Fruit fly (Drosophila melanogaster) whole organism, embryonic: ENCODE measurements around the gene Cyp4d1.

ENCODE experiments used
- Ada2b ChIP-seq: fragments of 200-800 bp; sonication (Bioruptor generic); IDR thresholded peaks from 2 replicates; pipeline ENCODE4 v1.3.6; 2022; ENCODE audit warnings: missing biosample characterization, missing genetic modification characterization
- Asciz ChIP-seq: fragments of 200-800 bp; sonication (Bioruptor generic); optimal IDR thresholded peaks from 2 replicates; lab custom pipeline; 2017; ENCODE audit warnings: missing biosample characterization, mild to moderate bottlenecking, missing genetic modification characterization, missing genetic modification reagents
- CG10274 ChIP-seq: fragments of 200-800 bp; sonication (Bioruptor generic); optimal IDR thresholded peaks from 3 replicates; lab custom pipeline; 2017; ENCODE audit warnings: missing biosample characterization, mild to moderate bottlenecking, missing genetic modification characterization
- CG10543 ChIP-seq: fragments of 200-800 bp; sonication (Bioruptor generic); optimal IDR thresholded peaks from 3 replicates; lab custom pipeline; 2017; ENCODE audit warnings: missing biosample characterization, mild to moderate bottlenecking, missing genetic modification characterization, moderate library complexity
- CG11093 ChIP-seq: fragments of 200-800 bp; sonication (Bioruptor generic); IDR thresholded peaks from 3 replicates; pipeline ENCODE4 v1.3.6; 2022; ENCODE audit warnings: missing biosample characterization, missing genetic modification characterization
- CG11504 ChIP-seq: fragments of 200-800 bp; sonication (Bioruptor generic); optimal IDR thresholded peaks from 3 replicates; lab custom pipeline; 2019; ENCODE audit warnings: missing biosample characterization, mild to moderate bottlenecking, missing genetic modification characterization, moderate library complexity
- CG11560 ChIP-seq: fragments of 200-800 bp; sonication (Bioruptor generic); IDR thresholded peaks from 3 replicates; pipeline ENCODE4 v1.3.6; 2022; ENCODE audit warnings: missing biosample characterization, missing genetic modification characterization
- CG12299 ChIP-seq: fragments of 200-800 bp; sonication (Bioruptor generic); optimal IDR thresholded peaks from 2 replicates; lab custom pipeline; 2018; ENCODE audit warnings: missing biosample characterization, mild to moderate bottlenecking, missing genetic modification characterization
- CG12659 ChIP-seq: fragments of 200-800 bp; sonication (Bioruptor generic); optimal IDR thresholded peaks from 3 replicates; lab custom pipeline; 2017; ENCODE audit warnings: mild to moderate bottlenecking, missing biosample characterization, missing genetic modification reagents, missing genetic modification characterization
- CG13123 ChIP-seq: fragments of 200-800 bp; sonication (Bioruptor generic); optimal IDR thresholded peaks from 2 replicates; lab custom pipeline; 2016; ENCODE audit warnings: missing biosample characterization, missing genetic modification characterization
- CG1603 ChIP-seq: fragments of 200-800 bp; sonication (Bioruptor generic); optimal IDR thresholded peaks from 2 replicates; lab custom pipeline; 2019; ENCODE audit warnings: missing biosample characterization, mild to moderate bottlenecking, missing genetic modification characterization, moderate library complexity
- CG17186 ChIP-seq: fragments of 200-800 bp; sonication (Bioruptor generic); optimal IDR thresholded peaks from 3 replicates; lab custom pipeline; 2017; ENCODE audit warnings: missing biosample characterization, missing genetic modification reagents, missing genetic modification characterization
- CG17385 ChIP-seq: fragments of 200-800 bp; sonication (Bioruptor generic); optimal IDR thresholded peaks from 3 replicates; lab custom pipeline; 2018; ENCODE audit warnings: missing biosample characterization, mild to moderate bottlenecking, missing genetic modification characterization
- CG2202 ChIP-seq: fragments of 200-800 bp; sonication (Bioruptor generic); optimal IDR thresholded peaks from 2 replicates; lab custom pipeline; 2018; ENCODE audit warnings: missing biosample characterization, mild to moderate bottlenecking, missing genetic modification characterization
- CG31224 ChIP-seq: fragments of 200-800 bp; sonication (Bioruptor generic); IDR thresholded peaks from 2 replicates; pipeline ENCODE4 v1.3.6; 2022; ENCODE audit warnings: missing biosample characterization, missing genetic modification characterization
- CG3163 ChIP-seq: fragments of 200-800 bp; sonication (Bioruptor generic); optimal IDR thresholded peaks from 3 replicates; lab custom pipeline; 2016; ENCODE audit warnings: missing biosample characterization, missing genetic modification characterization
- CG33213 ChIP-seq: fragments of 200-800 bp; sonication (Bioruptor generic); optimal IDR thresholded peaks from 3 replicates; lab custom pipeline; 2016; ENCODE audit warnings: missing biosample characterization, missing genetic modification characterization
- CG34376 ChIP-seq: fragments of 200-800 bp; sonication (Bioruptor generic); optimal IDR thresholded peaks from 2 replicates; lab custom pipeline; 2018; ENCODE audit warnings: missing biosample characterization, mild to moderate bottlenecking, missing genetic modification characterization
- CG3838 ChIP-seq: fragments of 200-800 bp; sonication (Bioruptor generic); optimal IDR thresholded peaks from 3 replicates; lab custom pipeline; 2016; ENCODE audit warnings: missing biosample characterization, missing genetic modification characterization
- CG4282 ChIP-seq: fragments of 200-800 bp; sonication (Bioruptor generic); optimal IDR thresholded peaks from 2 replicates; lab custom pipeline; 2016; ENCODE audit warnings: missing biosample characterization, missing genetic modification characterization
- CG4730 ChIP-seq: fragments of 200-800 bp; sonication (Bioruptor generic); IDR thresholded peaks from 2 replicates; pipeline ENCODE4 v1.3.6; 2022; ENCODE audit warnings: missing biosample characterization, missing genetic modification characterization
- CG6175 ChIP-seq: fragments of 200-800 bp; sonication (Bioruptor generic); IDR thresholded peaks from 3 replicates; pipeline ENCODE4 v1.3.6; 2022; ENCODE audit warnings: missing biosample characterization, missing genetic modification characterization
- CG7745 ChIP-seq: fragments of 200-800 bp; sonication (Bioruptor generic); optimal IDR thresholded peaks from 2 replicates; lab custom pipeline; 2018; ENCODE audit warnings: missing biosample characterization, mild to moderate bottlenecking, missing genetic modification characterization, moderate library complexity
- CG7839 ChIP-seq: fragments of 200-800 bp; sonication (Bioruptor generic); optimal IDR thresholded peaks from 3 replicates; lab custom pipeline; 2018; ENCODE audit warnings: missing biosample characterization, mild to moderate bottlenecking, missing genetic modification characterization, moderate library complexity
- CG9876 ChIP-seq: fragments of 200-800 bp; sonication (Bioruptor generic); optimal IDR thresholded peaks from 2 replicates; lab custom pipeline; 2016; ENCODE audit warnings: missing biosample characterization, missing genetic modification characterization
- CrebB ChIP-seq: fragments of 200-800 bp; sonication (Bioruptor generic); optimal IDR thresholded peaks from 3 replicates; lab custom pipeline; 2018; ENCODE audit warnings: missing biosample characterization, mild to moderate bottlenecking, missing genetic modification characterization
- D19A ChIP-seq: fragments of 200-800 bp; optimal IDR thresholded peaks from 3 replicates; lab custom pipeline; 2019; ENCODE audit warnings: missing biosample characterization, mild to moderate bottlenecking, missing genetic modification characterization, moderate library complexity
- HLH3B ChIP-seq: fragments of 200-800 bp; sonication (Bioruptor generic); IDR thresholded peaks from 2 replicates; pipeline ENCODE4 v1.3.6; 2022; ENCODE audit warnings: missing biosample characterization, missing genetic modification characterization
- Hand ChIP-seq: fragments of 200-800 bp; sonication (Bioruptor generic); optimal IDR thresholded peaks from 2 replicates; lab custom pipeline; 2017; ENCODE audit warnings: mild to moderate bottlenecking, missing biosample characterization, missing genetic modification reagents, missing genetic modification characterization
- Hmr ChIP-seq: fragments of 200-800 bp; sonication (Bioruptor generic); optimal IDR thresholded peaks from 3 replicates; lab custom pipeline; 2017; ENCODE audit warnings: mild to moderate bottlenecking, missing biosample characterization, missing genetic modification reagents, missing genetic modification characterization
- Lim3 ChIP-seq: fragments of 200-800 bp; sonication (Bioruptor generic); IDR thresholded peaks from 2 replicates; pipeline ENCODE4 v1.3.6; 2022; ENCODE audit warnings: missing biosample characterization, missing genetic modification characterization
- Nf-YB ChIP-seq: fragments of 200-800 bp; sonication (Bioruptor generic); optimal IDR thresholded peaks from 3 replicates; lab custom pipeline; 2019; ENCODE audit warnings: missing biosample characterization, mild to moderate bottlenecking, missing genetic modification characterization, moderate library complexity
- NfI ChIP-seq: fragments of 200-800 bp; sonication (Bioruptor generic); optimal IDR thresholded peaks from 3 replicates; lab custom pipeline; 2018; ENCODE audit warnings: missing biosample characterization, mild to moderate bottlenecking, missing genetic modification characterization, moderate library complexity
- Pdp1 ChIP-seq, 2 experiments: fragments of 200-800 bp; sonication (Bioruptor generic); optimal IDR thresholded peaks; 3 replicates each; lab custom pipeline; 2016; ENCODE audit warnings: missing biosample characterization in 2 of 2, missing genetic modification characterization in 2 of 2, mild to moderate bottlenecking in 1 of 2, moderate library complexity in 1 of 2
- Rx ChIP-seq: fragments of 200-800 bp; sonication (Bioruptor generic); IDR thresholded peaks from 2 replicates; pipeline ENCODE4 v1.3.6; 2022; ENCODE audit warnings: missing biosample characterization, missing genetic modification characterization
- Six4 ChIP-seq: fragments of 200-800 bp; sonication (Bioruptor generic); optimal IDR thresholded peaks from 2 replicates; lab custom pipeline; 2016; ENCODE audit warnings: missing biosample characterization, missing genetic modification characterization
- bcd ChIP-seq: fragments of 200-800 bp; sonication (Bioruptor generic); optimal IDR thresholded peaks from 2 replicates; lab custom pipeline; 2017; ENCODE audit warnings: missing biosample characterization, mild to moderate bottlenecking, missing genetic modification characterization
- cas ChIP-seq: fragments of 200-800 bp; sonication (Bioruptor generic); IDR thresholded peaks from 2 replicates; pipeline ENCODE4 v1.3.6; 2022; ENCODE audit warnings: missing biosample characterization, missing genetic modification characterization
- croc ChIP-seq: fragments of 200-800 bp; sonication (Bioruptor generic); conservative IDR thresholded peaks from 3 replicates; pipeline ENCODE4 v1.3.6; 2022; ENCODE audit warnings: missing biosample characterization, missing genetic modification characterization
- dimm ChIP-seq: fragments of 200-800 bp; sonication (Bioruptor generic); IDR thresholded peaks from 2 replicates; pipeline ENCODE4 v1.3.6; 2022; ENCODE audit warnings: missing biosample characterization, missing genetic modification characterization
- dmrt99B ChIP-seq: fragments of 200-800 bp; sonication (Bioruptor generic); optimal IDR thresholded peaks from 2 replicates; lab custom pipeline; 2018; ENCODE audit warnings: missing biosample characterization, mild to moderate bottlenecking, missing genetic modification characterization, moderate library complexity
- eve ChIP-seq, 2 experiments: fragments of >200 bp; optimal IDR thresholded peaks; 2 replicates each; lab custom pipeline; 2017; ENCODE audit warnings: missing biosample characterization in 2 of 2, missing genetic modification characterization in 2 of 2
- fd3F ChIP-seq: fragments of 200-800 bp; sonication (Bioruptor generic); optimal IDR thresholded peaks from 2 replicates; lab custom pipeline; 2018; ENCODE audit warnings: missing biosample characterization, mild to moderate bottlenecking, missing genetic modification characterization, moderate library complexity
- maf-S ChIP-seq: fragments of 200-800 bp; sonication (Bioruptor generic); optimal IDR thresholded peaks from 2 replicates; lab custom pipeline; 2016; ENCODE audit warnings: missing biosample characterization, missing genetic modification characterization
- nau ChIP-seq: fragments of 200-800 bp; sonication (Bioruptor generic); optimal IDR thresholded peaks from 3 replicates; lab custom pipeline; 2017; ENCODE audit warnings: missing biosample characterization, mild to moderate bottlenecking, missing genetic modification characterization, missing genetic modification reagents
- odd ChIP-seq: fragments of 200-800 bp; sonication (Bioruptor generic); optimal IDR thresholded peaks from 2 replicates; lab custom pipeline; 2017; ENCODE audit warnings: missing biosample characterization, mild to moderate bottlenecking, missing genetic modification characterization
- pfk ChIP-seq: fragments of 200-800 bp; sonication (Bioruptor generic); optimal IDR thresholded peaks from 2 replicates; lab custom pipeline; 2018; ENCODE audit warnings: missing biosample characterization, mild to moderate bottlenecking, missing genetic modification characterization, moderate library complexity
- run ChIP-seq: fragments of 200-800 bp; sonication (Bioruptor generic); optimal IDR thresholded peaks from 3 replicates; lab custom pipeline; 2018; ENCODE audit warnings: missing biosample characterization, mild to moderate bottlenecking, missing genetic modification characterization
- slbo ChIP-seq: fragments of 200-800 bp; sonication (Bioruptor generic); IDR thresholded peaks from 2 replicates; pipeline ENCODE4 v1.3.6; 2022; ENCODE audit warnings: missing biosample characterization, missing genetic modification characterization
- slou ChIP-seq: fragments of 200-800 bp; sonication (Bioruptor generic); optimal IDR thresholded peaks from 3 replicates; lab custom pipeline; 2016; ENCODE audit warnings: missing biosample characterization, missing genetic modification characterization
- vfl ChIP-seq: fragments of 200-800 bp; sonication (Bioruptor generic); optimal IDR thresholded peaks from 2 replicates; lab custom pipeline; 2016; ENCODE audit warnings: missing biosample characterization, missing genetic modification characterization

The Cyp4d1 gene

DNA sequence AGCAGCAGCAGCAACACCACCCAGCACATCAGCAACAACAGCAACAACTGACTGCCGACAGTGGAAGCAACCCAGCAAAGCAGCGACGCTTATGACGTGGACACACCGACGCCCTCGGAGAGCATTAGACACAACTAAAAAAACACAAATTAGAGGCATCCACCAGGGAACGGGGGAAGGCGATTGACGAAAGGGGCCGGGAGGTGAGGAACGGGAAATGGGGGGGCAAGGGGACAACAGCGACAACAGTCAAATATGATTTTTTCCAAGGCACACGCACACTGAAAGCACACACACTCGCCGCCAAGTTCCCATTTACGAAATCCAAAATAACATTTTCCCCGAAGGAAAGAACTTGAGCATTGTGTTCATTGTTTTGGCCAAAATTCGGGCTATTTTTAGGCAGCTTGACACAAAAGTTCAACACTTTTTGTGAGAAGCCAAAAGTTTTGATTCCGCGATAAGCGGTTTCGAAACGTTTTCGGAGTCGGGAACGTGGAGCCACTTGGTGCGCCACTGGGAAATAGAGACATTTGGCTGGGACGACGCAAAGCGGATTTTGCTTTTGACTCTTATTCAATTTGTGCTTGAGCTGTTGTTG lies 46.8 kb upstream of the Cyp4d1 start (continued):
- TF ChIP-seq dimm (GFP tag; lab: Robert Waterston, UW): no peak
- peak; percentile 23; the same call in 1 of the 3 replicates for TF ChIP-seq CG11560 (tag; lab: Robert Waterston, UW)
- no peak for TF ChIP-seq CG9876 (GFP tag; lab: Kevin White, UChicago)
- no peak for TF ChIP-seq CG12659 (GFP tag; lab: Kevin White, UChicago)
- peak; percentile 91 for TF ChIP-seq CG6175 (GFP tag; lab: Robert Waterston, UW)
- TF ChIP-seq CG4730 (GFP tag; lab: Robert Waterston, UW): no peak
- TF ChIP-seq NfI (GFP tag; lab: Kevin White, UChicago): peak; percentile 19
- no peak for TF ChIP-seq D19A
- peak; percentile 18 for TF ChIP-seq CG1603 (tag; lab: Kevin White, UChicago)
- TF ChIP-seq Asciz (GFP tag; lab: Kevin White, UChicago): no peak
- TF ChIP-seq pfk (GFP tag; lab: Kevin White, UChicago): no peak
- no peak for TF ChIP-seq CG3838 (GFP tag; lab: Kevin White, UChicago)
- no peak for TF ChIP-seq CrebB (tag; lab: Kevin White, UChicago)
- peak; percentile 13 for TF ChIP-seq bcd
- TF ChIP-seq eve (GFP tag; optimal IDR thresholded peaks at IDR 0.05; lab: Kevin White, UChicago): no peak
- TF ChIP-seq Lim3 (GFP tag; lab: Robert Waterston, UW): no peak
- TF ChIP-seq Hand (GFP tag; lab: Kevin White, UChicago): no peak
- no peak for TF ChIP-seq run (tag; lab: Kevin White, UChicago)
- TF ChIP-seq slbo (GFP tag; lab: Robert Waterston, UW): peak; percentile 42
- no peak for TF ChIP-seq CG7745
- TF ChIP-seq nau: no peak
- TF ChIP-seq CG17186 (GFP tag; lab: Kevin White, UChicago): no peak
- TF ChIP-seq slou (GFP tag; lab: Kevin White, UChicago): no peak
- TF ChIP-seq Six4 (GFP tag; lab: Kevin White, UChicago): no peak
- TF ChIP-seq CG7839 (tag; lab: Kevin White, UChicago): peak; percentile 49
- TF ChIP-seq vfl (GFP tag; lab: Kevin White, UChicago): no peak
- TF ChIP-seq CG3163 (GFP tag; lab: Kevin White, UChicago): no peak
- TF ChIP-seq CG17385 (GFP tag; lab: Kevin White, UChicago): no peak
- no peak for TF ChIP-seq HLH3B (GFP tag; lab: Robert Waterston, UW)
- TF ChIP-seq Rx: no peak
- TF ChIP-seq Pdp1 (GFP tag; optimal IDR thresholded peaks at IDR 0.05; lab: Kevin White, UChicago): peak in 1 of 2 experiments; percentile 16
- no peak for TF ChIP-seq CG10274 (GFP tag; lab: Kevin White, UChicago)
- no peak for TF ChIP-seq CG2202 (tag; lab: Kevin White, UChicago)
- TF ChIP-seq Nf-YB (GFP tag; lab: Kevin White, UChicago): no peak
- no peak for TF ChIP-seq Ada2b
- peak; percentile 73 for TF ChIP-seq CG10543 (GFP tag; lab: Kevin White, UChicago)
- TF ChIP-seq croc (GFP tag; lab: Robert Waterston, UW): no peak
- TF ChIP-seq maf-S (GFP tag; lab: Kevin White, UChicago): no peak
- no peak for TF ChIP-seq CG12299 (tag; lab: Kevin White, UChicago)
- TF ChIP-seq CG34376 (GFP tag; lab: Kevin White, UChicago): no peak
- no peak for TF ChIP-seq Hmr (GFP tag; lab: Kevin White, UChicago)
- peak; percentile 48 for TF ChIP-seq dmrt99B (tag; lab: Kevin White, UChicago)
- TF ChIP-seq CG11504: peak; percentile 38
- no peak for TF ChIP-seq CG4282 (GFP tag; lab: Kevin White, UChicago)
- TF ChIP-seq odd (GFP tag; lab: Kevin White, UChicago): no peak
- no peak for TF ChIP-seq CG13123 (GFP tag; lab: Kevin White, UChicago)
- TF ChIP-seq CG11093: no peak
- TF ChIP-seq fd3F (GFP tag; lab: Kevin White, UChicago): no peak
- TF ChIP-seq CG33213 (GFP tag; lab: Kevin White, UChicago): no peak
- no peak for TF ChIP-seq CG31224 (GFP tag; lab: Robert Waterston, UW)
- no peak for TF ChIP-seq cas
